Fruit fly (Drosophila melanogaster) whole organism, embryonic: ENCODE results near the gene DCAF12.

Source experiments
- ATbp ChIP-seq: fragments of 200-800 bp; sonication (Bioruptor generic); optimal IDR thresholded peaks from 2 replicates; lab custom pipeline; 2017; ENCODE audit warnings: missing biosample characterization, mild to moderate bottlenecking, missing genetic modification characterization, missing genetic modification reagents
- Atf6 ChIP-seq: fragments of 200-800 bp; sonication (Bioruptor generic); IDR thresholded peaks from 2 replicates; pipeline ENCODE4 v1.3.6; 2022; ENCODE audit warnings: missing biosample characterization, missing genetic modification characterization
- B-H2 ChIP-seq: fragments of 200-800 bp; sonication (Bioruptor generic); optimal IDR thresholded peaks from 2 replicates; lab custom pipeline; 2018; ENCODE audit warnings: missing biosample characterization, mild to moderate bottlenecking, missing genetic modification characterization
- BtbVII ChIP-seq: fragments of 200-800 bp; sonication (Bioruptor generic); optimal IDR thresholded peaks from 3 replicates; lab custom pipeline; 2017; ENCODE audit warnings: missing biosample characterization, mild to moderate bottlenecking, missing genetic modification characterization
- CG10147 ChIP-seq: fragments of 200-800 bp; sonication (Bioruptor generic); optimal IDR thresholded peaks from 2 replicates; lab custom pipeline; 2019; ENCODE audit warnings: missing biosample characterization, mild to moderate bottlenecking, missing genetic modification characterization, moderate library complexity
- CG10462 ChIP-seq: fragments of 200-800 bp; sonication (Bioruptor generic); optimal IDR thresholded peaks from 2 replicates; lab custom pipeline; 2016; ENCODE audit warnings: missing biosample characterization, missing genetic modification characterization
- CG10543 ChIP-seq: fragments of 200-800 bp; sonication (Bioruptor generic); optimal IDR thresholded peaks from 3 replicates; lab custom pipeline; 2017; ENCODE audit warnings: missing biosample characterization, mild to moderate bottlenecking, missing genetic modification characterization, moderate library complexity
- CG12769 ChIP-seq: fragments of 200-800 bp; sonication (Bioruptor generic); optimal IDR thresholded peaks from 2 replicates; lab custom pipeline; 2019; ENCODE audit warnings: missing biosample characterization, mild to moderate bottlenecking, missing genetic modification characterization, moderate library complexity
- CG13296 ChIP-seq: fragments of 200-800 bp; sonication (Bioruptor generic); optimal IDR thresholded peaks from 3 replicates; lab custom pipeline; 2018; ENCODE audit warnings: missing biosample characterization, mild to moderate bottlenecking, missing genetic modification characterization
- CG13894 ChIP-seq: fragments of 200-800 bp; sonication (Bioruptor generic); optimal IDR thresholded peaks from 3 replicates; lab custom pipeline; 2018; ENCODE audit warnings: missing biosample characterization, mild to moderate bottlenecking, missing genetic modification characterization, moderate library complexity
- CG14441 ChIP-seq: fragments of 200-800 bp; sonication (Bioruptor generic); IDR thresholded peaks from 2 replicates; pipeline ENCODE4 v1.3.6; 2022; ENCODE audit warnings: missing biosample characterization, missing genetic modification characterization
- CG15269 ChIP-seq: fragments of 200-800 bp; sonication (Bioruptor generic); optimal IDR thresholded peaks from 2 replicates; lab custom pipeline; 2018; ENCODE audit warnings: missing biosample characterization, mild to moderate bottlenecking, missing genetic modification characterization, moderate library complexity
- CG1529 ChIP-seq: fragments of 200-800 bp; sonication (Bioruptor generic); optimal IDR thresholded peaks from 3 replicates; lab custom pipeline; 2018; ENCODE audit warnings: missing biosample characterization, missing genetic modification characterization
- CG15479 ChIP-seq: fragments of 200-800 bp; sonication (Bioruptor generic); optimal IDR thresholded peaks from 3 replicates; lab custom pipeline; 2019; ENCODE audit warnings: missing biosample characterization, mild to moderate bottlenecking, missing genetic modification characterization, moderate library complexity
- CG2678 ChIP-seq: fragments of 200-800 bp; sonication (Bioruptor generic); optimal IDR thresholded peaks from 3 replicates; lab custom pipeline; 2019; ENCODE audit warnings: missing biosample characterization, mild to moderate bottlenecking, missing genetic modification characterization, moderate library complexity
- CG34376 ChIP-seq: fragments of 200-800 bp; sonication (Bioruptor generic); optimal IDR thresholded peaks from 2 replicates; lab custom pipeline; 2018; ENCODE audit warnings: missing biosample characterization, mild to moderate bottlenecking, missing genetic modification characterization
- CG8290 ChIP-seq, 3 experiments: fragments of 200-800 bp; sonication (Bioruptor generic); optimal IDR thresholded peaks; 2 replicates each; lab custom pipeline; 2016 to 2019; ENCODE audit warnings: missing biosample characterization in 3 of 3, missing genetic modification characterization in 3 of 3, mild to moderate bottlenecking in 2 of 3, moderate library complexity in 1 of 3
- Dad ChIP-seq: fragments of 200-800 bp; sonication (Bioruptor generic); optimal IDR thresholded peaks from 3 replicates; lab custom pipeline; 2016; ENCODE audit warnings: missing biosample characterization, missing genetic modification characterization
- Fer3 ChIP-seq: fragments of 200-800 bp; sonication (Bioruptor generic); optimal IDR thresholded peaks from 2 replicates; lab custom pipeline; 2018; ENCODE audit warnings: missing biosample characterization, mild to moderate bottlenecking, missing genetic modification characterization, moderate library complexity
- Hey ChIP-seq: fragments of 200-800 bp; sonication (Bioruptor generic); optimal IDR thresholded peaks from 3 replicates; lab custom pipeline; 2018; ENCODE audit warnings: missing biosample characterization, mild to moderate bottlenecking, missing genetic modification characterization
- HmgD ChIP-seq: fragments of 200-800 bp; sonication (Bioruptor generic); optimal IDR thresholded peaks from 3 replicates; lab custom pipeline; 2016; ENCODE audit warnings: missing biosample characterization, missing genetic modification characterization
- Hmr ChIP-seq: fragments of 200-800 bp; sonication (Bioruptor generic); optimal IDR thresholded peaks from 3 replicates; lab custom pipeline; 2017; ENCODE audit warnings: mild to moderate bottlenecking, missing biosample characterization, missing genetic modification reagents, missing genetic modification characterization
- Med ChIP-seq: fragments of 200-800 bp; sonication (Bioruptor generic); peaks from one replicate; lab custom pipeline; 2016; ENCODE audit warnings: missing biosample characterization, missing genetic modification characterization, mild to moderate bottlenecking, inconsistent platforms, moderate library complexity
- PHDP ChIP-seq: fragments of 200-800 bp; sonication (Bioruptor generic); optimal IDR thresholded peaks from 3 replicates; lab custom pipeline; 2018; ENCODE audit warnings: missing biosample characterization, mild to moderate bottlenecking, missing genetic modification characterization, moderate library complexity
- Pdp1 ChIP-seq, 2 experiments: fragments of 200-800 bp; sonication (Bioruptor generic); optimal IDR thresholded peaks; 3 replicates each; lab custom pipeline; 2016; ENCODE audit warnings: missing biosample characterization in 2 of 2, missing genetic modification characterization in 2 of 2, mild to moderate bottlenecking in 1 of 2, moderate library complexity in 1 of 2
- Rfx ChIP-seq: fragments of 200-800 bp; sonication (Bioruptor generic); IDR thresholded peaks from 2 replicates; pipeline ENCODE4 v1.3.6; 2022; ENCODE audit warnings: missing biosample characterization, missing genetic modification characterization
- Sin3A ChIP-seq: fragments of >200 bp; optimal IDR thresholded peaks from 2 replicates; lab custom pipeline; 2018
- Sry-β ChIP-seq: fragments of 200-800 bp; sonication (Bioruptor generic); optimal IDR thresholded peaks from 2 replicates; lab custom pipeline; 2018; ENCODE audit warnings: missing biosample characterization, mild to moderate bottlenecking, missing genetic modification characterization, moderate library complexity
- Trl ChIP-seq, 3 experiments: fragments of >200 bp in 2 of 3; fragments of 200-800 bp in 1 of 3; sonication (Bioruptor generic) in 1 of 3; optimal IDR thresholded peaks; 2 replicates in 1 of 3; 3 replicates in 2 of 3; lab custom pipeline; 2016 to 2017; ENCODE audit warnings: missing biosample characterization in 1 of 3, missing genetic modification characterization in 1 of 3
- bsh ChIP-seq, 2 experiments: fragments of 200-800 bp; sonication (Bioruptor generic); optimal IDR thresholded peaks; 2 replicates each; lab custom pipeline; 2017 to 2018; ENCODE audit warnings: mild to moderate bottlenecking in 2 of 2, missing biosample characterization in 2 of 2, missing genetic modification characterization in 2 of 2, moderate library complexity in 1 of 2
- chinmo ChIP-seq: fragments of 200-800 bp; sonication (Bioruptor generic); IDR thresholded peaks from 4 replicates; pipeline ENCODE4 v1.3.6; 2022; ENCODE audit warnings: missing biosample characterization, missing genetic modification characterization; ENCODE audit not compliant: partially characterized antibody
- ci ChIP-seq: fragments of 200-800 bp; sonication (Bioruptor generic); IDR thresholded peaks from 3 replicates; pipeline ENCODE4 v1.3.6; 2022; ENCODE audit warnings: missing biosample characterization, missing genetic modification characterization
- crol ChIP-seq: fragments of 200-800 bp; sonication (Bioruptor generic); IDR thresholded peaks from 2 replicates; pipeline ENCODE4 v1.3.6; 2022; ENCODE audit warnings: missing biosample characterization, missing genetic modification characterization
- cwo ChIP-seq: fragments of 200-800 bp; sonication (Bioruptor generic); optimal IDR thresholded peaks from 3 replicates; lab custom pipeline; 2017; ENCODE audit warnings: missing biosample characterization, missing genetic modification characterization, mild to moderate bottlenecking, moderate library complexity, missing genetic modification reagents
- exex ChIP-seq: fragments of 200-800 bp; sonication (Bioruptor generic); optimal IDR thresholded peaks from 4 replicates; lab custom pipeline; 2018; ENCODE audit warnings: missing biosample characterization, mild to moderate bottlenecking, missing genetic modification characterization, moderate library complexity
- grn ChIP-seq: fragments of 200-800 bp; sonication (Bioruptor generic); optimal IDR thresholded peaks from 3 replicates; lab custom pipeline; 2017; ENCODE audit warnings: missing biosample characterization, missing genetic modification characterization
- lab ChIP-seq: fragments of 200-800 bp; sonication (Bioruptor generic); optimal IDR thresholded peaks from 3 replicates; lab custom pipeline; 2017; ENCODE audit warnings: missing biosample characterization, missing genetic modification characterization, mild to moderate bottlenecking, moderate library complexity, missing genetic modification reagents
- mirr ChIP-seq: fragments of 200-800 bp; sonication (Bioruptor generic); optimal IDR thresholded peaks from 3 replicates; lab custom pipeline; 2018; ENCODE audit warnings: missing biosample characterization, mild to moderate bottlenecking, missing genetic modification characterization
- nom ChIP-seq: fragments of 200-800 bp; sonication (Bioruptor generic); optimal IDR thresholded peaks from 2 replicates; lab custom pipeline; 2017; ENCODE audit warnings: missing biosample characterization, missing genetic modification characterization, mild to moderate bottlenecking, moderate library complexity, missing genetic modification reagents
- odd ChIP-seq: fragments of 200-800 bp; sonication (Bioruptor generic); optimal IDR thresholded peaks from 2 replicates; lab custom pipeline; 2017; ENCODE audit warnings: missing biosample characterization, mild to moderate bottlenecking, missing genetic modification characterization
- onecut ChIP-seq: fragments of 200-800 bp; sonication (Bioruptor generic); IDR thresholded peaks from 2 replicates; pipeline ENCODE4 v1.3.6; 2022; ENCODE audit warnings: missing biosample characterization, missing genetic modification characterization
- pnt ChIP-seq: fragments of 200-800 bp; sonication (Bioruptor generic); optimal IDR thresholded peaks from 3 replicates; lab custom pipeline; 2016; ENCODE audit warnings: missing biosample characterization, missing genetic modification characterization
- pros ChIP-seq: fragments of 200-800 bp; sonication (Bioruptor generic); optimal IDR thresholded peaks from 3 replicates; lab custom pipeline; 2019; ENCODE audit warnings: missing biosample characterization, mild to moderate bottlenecking, missing genetic modification characterization, moderate library complexity
- schlank ChIP-seq: fragments of 200-800 bp; sonication (Bioruptor generic); optimal IDR thresholded peaks from 2 replicates; lab custom pipeline; 2018; ENCODE audit warnings: missing biosample characterization, mild to moderate bottlenecking, missing genetic modification characterization
- sd ChIP-seq: fragments of 200-800 bp; sonication (Bioruptor generic); optimal IDR thresholded peaks from 3 replicates; lab custom pipeline; 2018; ENCODE audit warnings: missing biosample characterization, mild to moderate bottlenecking, missing genetic modification characterization, moderate library complexity
- sug ChIP-seq: fragments of 200-800 bp; optimal IDR thresholded peaks from 2 replicates; lab custom pipeline; 2019; ENCODE audit warnings: missing biosample characterization, mild to moderate bottlenecking, missing genetic modification characterization, moderate library complexity

Gene DCAF12

dm6 chr3R:11968030-11968753, 48.6 kb downstream of the DCAF12 start:
- peak; percentile 24 for TF ChIP-seq schlank (tag; lab: Kevin White, UChicago)
- TF ChIP-seq Med (GFP tag; lab: Kevin White, UChicago), result peak; percentile 71
- no peak for TF ChIP-seq Dad (GFP tag; lab: Kevin White, UChicago)
- TF ChIP-seq CG13296 (GFP tag; lab: Kevin White, UChicago), result peak; percentile 14
- TF ChIP-seq pros (GFP tag; lab: Kevin White, UChicago), result no peak
- peak; percentile 60 for TF ChIP-seq Hey (tag; lab: Kevin White, UChicago)
- TF ChIP-seq bsh (GFP tag; optimal IDR thresholded peaks at IDR 0.05; lab: Kevin White, UChicago), result no peak
- TF ChIP-seq BtbVII (GFP tag; lab: Kevin White, UChicago), result peak; percentile 54
- no peak for TF ChIP-seq CG10462 (GFP tag; lab: Kevin White, UChicago)
- TF ChIP-seq CG15269, result peak; percentile 9
- TF ChIP-seq mirr (GFP tag; lab: Kevin White, UChicago), result peak; percentile 91
- TF ChIP-seq nom (GFP tag; lab: Kevin White, UChicago), result peak; percentile 6
- TF ChIP-seq lab (GFP tag; lab: Kevin White, UChicago), result peak; percentile 60
- peak; percentile 22; the same call in 1 of the 2 replicates for TF ChIP-seq Rfx (GFP tag; lab: Robert Waterston, UW)
- peak; percentile 93 for TF ChIP-seq sd (tag; lab: Kevin White, UChicago)
- no peak for TF ChIP-seq HmgD
- 0 out of 3 replicates have a peak, but pooled peaks have one; percentile 6 for TF ChIP-seq ci (GFP tag; lab: Robert Waterston, UW)
- TF ChIP-seq crol (GFP tag; lab: Robert Waterston, UW), result 0 out of 2 replicates have a peak, but pooled peaks have one; percentile 1
- peak; percentile 97 for TF ChIP-seq sug (tag; lab: Kevin White, UChicago)
- no peak for TF ChIP-seq CG8290 (GFP tag; optimal IDR thresholded peaks at IDR 0.05; lab: Kevin White, UChicago)
- peak in 1 of 2 experiments; percentile 31 for TF ChIP-seq CG8290 (tag; optimal IDR thresholded peaks at IDR 0.05; lab: Kevin White, UChicago)
- TF ChIP-seq CG34376, result peak; percentile 88
- peak; percentile 90 for TF ChIP-seq CG1529 (GFP tag; lab: Kevin White, UChicago)
- peak; percentile 86 for TF ChIP-seq onecut (GFP tag; lab: Robert Waterston, UW)
- TF ChIP-seq Pdp1 (GFP tag; optimal IDR thresholded peaks at IDR 0.05; lab: Kevin White, UChicago), result peak in 1 of 2 experiments; percentile 63
- peak; percentile 43; the same call in 1 of the 2 replicates for TF ChIP-seq Atf6 (GFP tag; lab: Robert Waterston, UW)
- TF ChIP-seq Fer3 (tag; lab: Kevin White, UChicago), result peak; percentile 23
- peak; percentile 24 for TF ChIP-seq PHDP
- peak; percentile 75 for TF ChIP-seq exex (tag; lab: Kevin White, UChicago)
- TF ChIP-seq grn (GFP tag; lab: Kevin White, UChicago), result peak; percentile 66
- no peak for TF ChIP-seq pnt (GFP tag; lab: Kevin White, UChicago)
- TF ChIP-seq ATbp, result peak; percentile 30
- TF ChIP-seq cwo (GFP tag; lab: Kevin White, UChicago), result peak; percentile 69
- peak; percentile 70 for TF ChIP-seq CG10543 (GFP tag; lab: Kevin White, UChicago)
- no peak for TF ChIP-seq Sry-β
- TF ChIP-seq odd (GFP tag; lab: Kevin White, UChicago), result peak; percentile 0
- TF ChIP-seq Trl (optimal IDR thresholded peaks at IDR 0.05; lab: Kevin White, UChicago), result peak in 1 of 2 experiments; percentile 26
- TF ChIP-seq Trl (GFP tag; optimal IDR thresholded peaks at IDR 0.05; lab: Kevin White, UChicago), result no peak
- no peak for TF ChIP-seq Sin3A (lab: Kevin White, UChicago)
- TF ChIP-seq chinmo (GFP tag; lab: Robert Waterston, UW), result 0 out of 4 replicates have a peak, but pooled peaks have one; percentile 15
- TF ChIP-seq Hmr (GFP tag; lab: Kevin White, UChicago), result peak; percentile 0
- 0 out of 2 replicates have a peak, but pooled peaks have one; percentile 8 for TF ChIP-seq CG14441 (GFP tag; lab: Robert Waterston, UW)
- peak; percentile 52 for TF ChIP-seq CG13894
- TF ChIP-seq CG2678 (tag; lab: Kevin White, UChicago), result peak; percentile 13
- no peak for TF ChIP-seq CG10147
- TF ChIP-seq B-H2 (GFP tag; lab: Kevin White, UChicago), result peak; percentile 67
- peak; percentile 28 for TF ChIP-seq CG12769 (tag; lab: Kevin White, UChicago)
- TF ChIP-seq CG15479 (GFP tag; lab: Kevin White, UChicago), result no peak
